Fruit fly (Drosophila melanogaster): ENCODE measurements around the gene GNBP3.

DNA sequence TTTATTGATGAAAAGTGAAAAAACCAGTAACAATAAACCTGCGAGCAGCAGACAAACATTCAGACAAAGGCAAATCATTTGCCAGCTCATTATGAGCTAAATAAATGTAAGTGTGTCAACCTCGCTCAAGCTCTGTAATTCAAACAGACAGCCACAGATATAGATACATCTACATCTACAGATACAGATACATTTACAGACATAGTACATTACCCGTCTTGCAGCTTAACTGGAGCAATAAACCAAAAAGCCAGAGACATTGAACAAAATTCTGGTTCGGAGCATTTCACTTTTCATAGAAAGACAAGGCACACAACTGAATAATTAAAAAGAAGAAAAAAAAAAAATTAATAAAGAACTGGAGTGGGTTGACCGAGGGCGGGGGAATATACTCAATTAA lies 35.1 kb upstream of the GNBP3 start:
- TF ChIP-seq EcR (GFP tag; optimal IDR thresholded peaks at IDR 0.05) (no peak), psq (optimal IDR thresholded peaks at IDR 0.05) (no peak), Dll (optimal IDR thresholded peaks at IDR 0.05) (no peak), pan (optimal IDR thresholded peaks at IDR 0.05) (no peak)
